Fruit fly (Drosophila melanogaster) whole organism, embryonic: ENCODE data around the gene MICAL-like.
A peak's percentile ranks its signal among the peaks of the same experiment; 100 is the strongest.

ENCODE experiments used
- Abd-B ChIP-seq: fragments of 200-800 bp; sonication (Bioruptor generic); optimal IDR thresholded peaks from 2 replicates; lab custom pipeline; 2018; ENCODE audit warnings: missing biosample characterization, mild to moderate bottlenecking, missing genetic modification characterization, moderate library complexity
- Awh ChIP-seq: fragments of 200-800 bp; sonication (Bioruptor generic); IDR thresholded peaks from 2 replicates; pipeline ENCODE4, ENCODE4 v1.3.6; 2022; ENCODE audit warnings: missing biosample characterization, missing genetic modification characterization
- CG10209 ChIP-seq: fragments of 200-800 bp; sonication (Bioruptor generic); optimal IDR thresholded peaks from 3 replicates; lab custom pipeline; 2017; ENCODE audit warnings: missing biosample characterization, mild to moderate bottlenecking, missing genetic modification characterization, missing genetic modification reagents
- CG10959 ChIP-seq: fragments of 200-800 bp; sonication (Bioruptor generic); IDR thresholded peaks from 2 replicates; pipeline ENCODE4 v1.3.6; 2022; ENCODE audit warnings: missing biosample characterization, missing genetic modification characterization
- CG11085 ChIP-seq: fragments of 200-800 bp; sonication (Bioruptor generic); IDR thresholded peaks from 2 replicates; pipeline ENCODE4 v1.3.6; 2022; ENCODE audit warnings: missing biosample characterization, missing genetic modification characterization
- CG11695 ChIP-seq: fragments of 200-800 bp; sonication (Bioruptor generic); IDR thresholded peaks from 3 replicates; pipeline ENCODE4 v1.3.6; 2022; ENCODE audit warnings: missing biosample characterization, missing genetic modification characterization
- CG11696 ChIP-seq: fragments of 200-800 bp; sonication (Bioruptor generic); IDR thresholded peaks from 2 replicates; pipeline ENCODE4 v1.3.6; 2022; ENCODE audit warnings: missing biosample characterization, missing genetic modification characterization
- CG12104 ChIP-seq: fragments of 200-800 bp; sonication (Bioruptor generic); optimal IDR thresholded peaks from 3 replicates; lab custom pipeline; 2016; ENCODE audit warnings: missing biosample characterization, missing genetic modification characterization
- CG12391 ChIP-seq: fragments of 200-800 bp; sonication (Bioruptor generic); optimal IDR thresholded peaks from 3 replicates; lab custom pipeline; 2018; ENCODE audit warnings: missing biosample characterization, mild to moderate bottlenecking, missing genetic modification characterization, moderate library complexity
- CG14860 ChIP-seq: fragments of 200-800 bp; sonication (Bioruptor generic); IDR thresholded peaks from 3 replicates; pipeline ENCODE4 v1.3.6; 2022; ENCODE audit warnings: missing biosample characterization, missing genetic modification characterization; ENCODE audit not compliant: partially characterized antibody
- CG15479 ChIP-seq: fragments of 200-800 bp; sonication (Bioruptor generic); optimal IDR thresholded peaks from 3 replicates; lab custom pipeline; 2019; ENCODE audit warnings: missing biosample characterization, mild to moderate bottlenecking, missing genetic modification characterization, moderate library complexity
- CG16863 ChIP-seq: fragments of 200-800 bp; sonication (Bioruptor generic); optimal IDR thresholded peaks from 3 replicates; lab custom pipeline; 2016; ENCODE audit warnings: missing biosample characterization, missing genetic modification characterization
- CG17186 ChIP-seq: fragments of 200-800 bp; sonication (Bioruptor generic); optimal IDR thresholded peaks from 3 replicates; lab custom pipeline; 2017; ENCODE audit warnings: missing biosample characterization, missing genetic modification reagents, missing genetic modification characterization
- CG17568 ChIP-seq: fragments of 200-800 bp; sonication (Bioruptor generic); optimal IDR thresholded peaks from 2 replicates; lab custom pipeline; 2018; ENCODE audit warnings: missing biosample characterization, mild to moderate bottlenecking, missing genetic modification characterization, moderate library complexity
- CG18011 ChIP-seq: fragments of 200-800 bp; sonication (Bioruptor generic); optimal IDR thresholded peaks from 2 replicates; lab custom pipeline; 2017; ENCODE audit warnings: missing biosample characterization, missing genetic modification characterization, mild to moderate bottlenecking, moderate library complexity, missing genotype
- CG1832 ChIP-seq: fragments of 200-800 bp; sonication (Bioruptor generic); optimal IDR thresholded peaks from 2 replicates; lab custom pipeline; 2017; ENCODE audit warnings: missing biosample characterization, mild to moderate bottlenecking, missing genetic modification characterization, inconsistent platforms
- CG18764 ChIP-seq: fragments of 200-800 bp; sonication (Bioruptor generic); optimal IDR thresholded peaks from 3 replicates; lab custom pipeline; 2016; ENCODE audit warnings: missing biosample characterization, missing genetic modification characterization
- CG30431 ChIP-seq: fragments of 200-800 bp; sonication (Bioruptor generic); optimal IDR thresholded peaks from 2 replicates; lab custom pipeline; 2017; ENCODE audit warnings: missing biosample characterization, missing genetic modification characterization
- CG33557 ChIP-seq: fragments of 200-800 bp; sonication (Bioruptor generic); optimal IDR thresholded peaks from 2 replicates; lab custom pipeline; 2019; ENCODE audit warnings: missing biosample characterization, mild to moderate bottlenecking, missing genetic modification characterization, moderate library complexity
- CG34224 ChIP-seq: fragments of 200-800 bp; sonication (Bioruptor generic); IDR thresholded peaks from 3 replicates; pipeline ENCODE4 v1.3.6; 2022; ENCODE audit warnings: missing biosample characterization, missing genetic modification characterization; ENCODE audit not compliant: partially characterized antibody
- CG34422 ChIP-seq: fragments of 200-800 bp; sonication (Bioruptor generic); IDR thresholded peaks from 3 replicates; pipeline ENCODE4 v1.3.6; 2022; ENCODE audit warnings: missing biosample characterization, missing genetic modification characterization
- CG5245 ChIP-seq: fragments of 200-800 bp; sonication (Bioruptor generic); optimal IDR thresholded peaks from 3 replicates; lab custom pipeline; 2016; ENCODE audit warnings: missing biosample characterization, missing genetic modification characterization
- CG6854 ChIP-seq: fragments of 200-800 bp; sonication (Bioruptor generic); optimal IDR thresholded peaks from 3 replicates; lab custom pipeline; 2017; ENCODE audit warnings: missing biosample characterization, mild to moderate bottlenecking, missing genetic modification characterization
- CG9797 ChIP-seq: fragments of 200-800 bp; sonication (Bioruptor generic); optimal IDR thresholded peaks from 3 replicates; lab custom pipeline; 2018; ENCODE audit warnings: missing biosample characterization, mild to moderate bottlenecking, missing genetic modification characterization
- CTCF ChIP-seq: fragments of 200-800 bp; sonication (Bioruptor generic); optimal IDR thresholded peaks from 2 replicates; lab custom pipeline; 2017; ENCODE audit warnings: missing biosample characterization, mild to moderate bottlenecking, missing genetic modification characterization, moderate library complexity
- Camta ChIP-seq: fragments of 200-800 bp; sonication (Bioruptor generic); optimal IDR thresholded peaks from 2 replicates; lab custom pipeline; 2016; ENCODE audit warnings: missing biosample characterization, missing genetic modification characterization
- Lim3 ChIP-seq: fragments of 200-800 bp; sonication (Bioruptor generic); IDR thresholded peaks from 2 replicates; pipeline ENCODE4 v1.3.6; 2022; ENCODE audit warnings: missing biosample characterization, missing genetic modification characterization
- Lpt ChIP-seq: fragments of >200 bp; optimal IDR thresholded peaks from 2 replicates; lab custom pipeline; 2018; ENCODE audit warnings: missing biosample characterization, missing genetic modification characterization
- Mes4 ChIP-seq: fragments of 200-800 bp; sonication (Bioruptor generic); optimal IDR thresholded peaks from 2 replicates; lab custom pipeline; 2016; ENCODE audit warnings: missing biosample characterization, missing genetic modification characterization
- Nf-YA ChIP-seq: fragments of 200-800 bp; sonication (Bioruptor generic); IDR thresholded peaks from 2 replicates; pipeline ENCODE4 v1.3.6; 2022; ENCODE audit warnings: missing biosample characterization, missing genetic modification characterization
- Tbp ChIP-seq: fragments of >200 bp; optimal IDR thresholded peaks from 2 replicates; lab custom pipeline; 2018; ENCODE audit warnings: missing biosample characterization, missing genetic modification characterization
- YL-1 ChIP-seq: fragments of 200-800 bp; sonication (Bioruptor generic); optimal IDR thresholded peaks from 3 replicates; lab custom pipeline; 2017; ENCODE audit warnings: missing biosample characterization, mild to moderate bottlenecking, missing genetic modification characterization
- caup ChIP-seq: fragments of 200-800 bp; sonication (Bioruptor generic); optimal IDR thresholded peaks from 3 replicates; lab custom pipeline; 2017; ENCODE audit warnings: missing biosample characterization, mild to moderate bottlenecking, missing genetic modification characterization, moderate library complexity; ENCODE audit not compliant: severe bottlenecking
- dm ChIP-seq: fragments of 200-800 bp; sonication (Bioruptor generic); optimal IDR thresholded peaks from 3 replicates; lab custom pipeline; 2016; ENCODE audit warnings: missing biosample characterization, missing genetic modification characterization
- emc ChIP-seq: fragments of 200-800 bp; sonication (Bioruptor generic); optimal IDR thresholded peaks from 2 replicates; lab custom pipeline; 2016; ENCODE audit warnings: missing biosample characterization, missing genetic modification characterization
- eve ChIP-seq, 2 experiments: fragments of >200 bp; optimal IDR thresholded peaks; 2 replicates each; lab custom pipeline; 2017; ENCODE audit warnings: missing biosample characterization in 2 of 2, missing genetic modification characterization in 2 of 2
- fu2 ChIP-seq: fragments of 200-800 bp; sonication (Bioruptor generic); optimal IDR thresholded peaks from 2 replicates; lab custom pipeline; 2016; ENCODE audit warnings: missing biosample characterization, missing genetic modification characterization
- ham ChIP-seq: fragments of 200-800 bp; sonication (Bioruptor generic); IDR thresholded peaks from 2 replicates; pipeline ENCODE4 v1.3.6; 2022; ENCODE audit warnings: missing biosample characterization, missing genetic modification characterization
- inv ChIP-seq: fragments of 200-800 bp; sonication (Bioruptor generic); IDR thresholded peaks from 2 replicates; pipeline ENCODE4 v1.3.6; 2022; ENCODE audit warnings: missing biosample characterization, missing genetic modification characterization; ENCODE audit not compliant: partially characterized antibody
- kay ChIP-seq: fragments of 200-800 bp; sonication (Bioruptor generic); optimal IDR thresholded peaks from 2 replicates; lab custom pipeline; 2016; ENCODE audit warnings: missing biosample characterization, missing genetic modification characterization
- lmd ChIP-seq: fragments of 200-800 bp; sonication (Bioruptor generic); IDR thresholded peaks from 2 replicates; pipeline ENCODE4 v1.3.6; 2022; ENCODE audit warnings: missing biosample characterization, missing genetic modification characterization
- lola ChIP-seq, 3 experiments: fragments of >200 bp in 2 of 3; fragments of 200-800 bp in 1 of 3; sonication (Bioruptor generic) in 1 of 3; optimal IDR thresholded peaks; 2 replicates each; lab custom pipeline; 2017 to 2019; ENCODE audit warnings: missing biosample characterization in 3 of 3, missing genetic modification characterization in 3 of 3, mild to moderate bottlenecking in 1 of 3, moderate library complexity in 1 of 3
- nmo ChIP-seq: fragments of 200-800 bp; sonication (Bioruptor generic); optimal IDR thresholded peaks from 2 replicates; lab custom pipeline; 2018; ENCODE audit warnings: missing biosample characterization, mild to moderate bottlenecking, missing genetic modification characterization, moderate library complexity
- prd ChIP-seq, 3 experiments: fragments of >200 bp in 2 of 3; fragments of 200-800 bp in 1 of 3; sonication (Bioruptor generic) in 1 of 3; optimal IDR thresholded peaks in 2 of 3; IDR thresholded peaks in 1 of 3; 2 replicates in 2 of 3; 3 replicates in 1 of 3; pipeline versions ENCODE4 v1.3.6 to Lab custom; 2017 to 2022; ENCODE audit warnings: missing biosample characterization in 1 of 3, missing genetic modification characterization in 1 of 3
- schlank ChIP-seq: fragments of 200-800 bp; sonication (Bioruptor generic); optimal IDR thresholded peaks from 2 replicates; lab custom pipeline; 2018; ENCODE audit warnings: missing biosample characterization, mild to moderate bottlenecking, missing genetic modification characterization
- sr ChIP-seq: fragments of 200-800 bp; sonication (Bioruptor generic); IDR thresholded peaks from 3 replicates; pipeline ENCODE4 v1.3.6; 2022; ENCODE audit warnings: missing biosample characterization, missing genetic modification characterization
- ssp ChIP-seq: fragments of 200-800 bp; sonication (Bioruptor generic); IDR thresholded peaks from 2 replicates; pipeline ENCODE4 v1.3.6; 2022; ENCODE audit warnings: missing biosample characterization, missing genetic modification characterization
- stc ChIP-seq: fragments of 200-800 bp; sonication (Bioruptor generic); IDR thresholded peaks from 2 replicates; pipeline ENCODE4 v1.3.6; 2022; ENCODE audit warnings: missing biosample characterization, missing genetic modification characterization
- ttk ChIP-seq: fragments of 200-800 bp; sonication (Bioruptor generic); IDR thresholded peaks from 2 replicates; pipeline ENCODE4 v2.1.2; 2022; ENCODE audit warnings: missing biosample characterization, missing genetic modification characterization
- wek ChIP-seq: fragments of 200-800 bp; sonication (Bioruptor generic); optimal IDR thresholded peaks from 3 replicates; lab custom pipeline; 2018; ENCODE audit warnings: missing biosample characterization, mild to moderate bottlenecking, missing genetic modification characterization, moderate library complexity

The MICAL-like gene

DNA sequence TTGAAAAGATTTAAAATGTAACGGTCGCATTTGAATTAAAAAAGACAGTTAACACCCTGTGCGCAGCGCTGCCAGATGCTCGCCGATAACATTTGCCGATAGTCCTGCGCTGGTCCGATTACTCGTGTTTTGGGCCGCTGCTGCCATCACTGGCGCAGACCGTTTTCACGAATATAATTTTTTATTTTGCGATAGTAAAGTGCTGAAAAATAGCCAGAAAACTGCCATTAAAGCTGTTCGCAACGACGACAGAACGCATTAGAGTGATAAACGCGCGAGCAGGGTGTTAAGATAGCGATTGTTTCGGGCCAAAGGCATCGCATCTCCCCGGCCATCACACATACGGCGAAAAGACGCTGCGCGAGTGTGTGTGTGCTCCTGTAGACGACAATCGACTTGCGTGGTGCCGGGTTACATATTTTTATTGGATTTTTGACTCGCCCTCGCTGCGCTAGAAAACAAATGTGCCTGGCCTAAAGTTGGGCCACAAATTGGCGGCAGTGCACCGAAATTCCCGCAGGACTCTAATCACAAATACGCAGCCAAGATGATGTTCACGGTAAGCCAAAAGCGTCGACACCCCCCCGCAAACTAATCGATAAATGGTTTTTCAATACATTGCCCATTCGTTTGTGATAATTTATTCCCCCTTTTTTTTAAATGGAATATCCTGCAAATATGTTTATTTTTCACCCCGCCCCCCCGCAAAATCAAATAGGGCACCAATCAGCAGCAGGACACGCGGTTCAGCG is 21.8 kb upstream of the MICAL-like start, which contains the start of gene Srrm1 (continued):
- TF ChIP-seq CG14860 (GFP tag; lab: Robert Waterston, UW) = peak; percentile 77
- peak; percentile 86 for TF ChIP-seq YL-1 (GFP tag; lab: Kevin White, UChicago)
- TF ChIP-seq CG30431 (GFP tag; lab: Kevin White, UChicago) = no peak
- peak; percentile 30 for TF ChIP-seq fu2 (GFP tag; lab: Kevin White, UChicago)
- TF ChIP-seq CG6854 (GFP tag; lab: Kevin White, UChicago) = no peak
- no peak for TF ChIP-seq kay (GFP tag; lab: Kevin White, UChicago)
- no peak for TF ChIP-seq Lpt (GFP tag; lab: Kevin White, UChicago)
- no peak for TF ChIP-seq ham (GFP tag; lab: Robert Waterston, UW)
- TF ChIP-seq Tbp = no peak
- TF ChIP-seq Nf-YA (GFP tag; lab: Robert Waterston, UW) = no peak
- no peak for TF ChIP-seq Lim3 (GFP tag; lab: Robert Waterston, UW)
- TF ChIP-seq Abd-B = peak; percentile 23
- no peak for TF ChIP-seq CG12104 (GFP tag; lab: Kevin White, UChicago)
- TF ChIP-seq CG11696 (GFP tag; lab: Robert Waterston, UW) = no peak
- TF ChIP-seq CG10959 = no peak
- TF ChIP-seq Camta (GFP tag; lab: Kevin White, UChicago) = peak; percentile 38
- no peak for TF ChIP-seq prd (optimal IDR thresholded peaks at IDR 0.05; lab: Kevin White, UChicago)
- TF ChIP-seq prd (GFP tag; IDR thresholded peaks at IDR 0.05; lab: Robert Waterston, UW) = no peak
- peak; percentile 86 for TF ChIP-seq CG34224 (GFP tag; lab: Robert Waterston, UW)
- TF ChIP-seq emc (GFP tag; lab: Kevin White, UChicago) = no peak
- peak; percentile 68 for TF ChIP-seq dm
- peak; percentile 54; the same call in 2 of the 3 replicates for TF ChIP-seq CG34422 (GFP tag; lab: Robert Waterston, UW)
- TF ChIP-seq CG12391 (tag; lab: Kevin White, UChicago) = peak; percentile 44
- TF ChIP-seq eve (GFP tag; optimal IDR thresholded peaks at IDR 0.05; lab: Kevin White, UChicago) = no peak
- TF ChIP-seq caup (GFP tag; lab: Kevin White, UChicago) = no peak
- no peak for TF ChIP-seq CG11085 (GFP tag; lab: Robert Waterston, UW)
- TF ChIP-seq CG5245 = peak; percentile 4
- TF ChIP-seq CG1832 (GFP tag; lab: Kevin White, UChicago) = no peak
- TF ChIP-seq nmo = peak; percentile 55
- TF ChIP-seq inv = peak; percentile 92
- TF ChIP-seq wek (GFP tag; lab: Kevin White, UChicago) = no peak
- TF ChIP-seq CG11695 (GFP tag; lab: Robert Waterston, UW) = no peak
- TF ChIP-seq lola (GFP tag; optimal IDR thresholded peaks at IDR 0.05; lab: Kevin White, UChicago) = peak in 1 of 3 experiments; percentile 6
- peak; percentile 6 for TF ChIP-seq CG16863 (GFP tag; lab: Kevin White, UChicago)
- no peak for TF ChIP-seq ttk (GFP tag; lab: Robert Waterston, UW)
- no peak for TF ChIP-seq ssp (GFP tag; lab: Robert Waterston, UW)
- TF ChIP-seq Mes4 (GFP tag; lab: Kevin White, UChicago) = no peak
- TF ChIP-seq stc (GFP tag; lab: Robert Waterston, UW) = no peak
- no peak for TF ChIP-seq CG10209
- TF ChIP-seq CG15479 = no peak
- TF ChIP-seq CG17186 (GFP tag; lab: Kevin White, UChicago) = peak; percentile 85
- no peak for TF ChIP-seq Awh (GFP tag; lab: Robert Waterston, UW)
- no peak for TF ChIP-seq sr
- TF ChIP-seq CG9797 (GFP tag; lab: Kevin White, UChicago) = peak; percentile 61
- TF ChIP-seq CG18011 = no peak
- TF ChIP-seq CG17568 (GFP tag; lab: Kevin White, UChicago) = no peak
- peak; percentile 38 for TF ChIP-seq CG33557
- no peak for TF ChIP-seq schlank (tag; lab: Kevin White, UChicago)
- TF ChIP-seq lmd (GFP tag; lab: Robert Waterston, UW) = no peak; the same call in 1 of the 2 replicates
- peak; percentile 67 for TF ChIP-seq CTCF (GFP tag; lab: Kevin White, UChicago)
- peak; percentile 24 for TF ChIP-seq CG18764 (GFP tag; lab: Kevin White, UChicago)
